Fruit fly (Drosophila melanogaster) whole organism, embryonic: Measurements from ENCODE around the gene BckdhA.

Experiments
- C15 ChIP-seq: fragments of 200-800 bp; sonication (Bioruptor generic); IDR thresholded peaks from 3 replicates; pipeline ENCODE4 v1.3.6; 2022; ENCODE audit warnings: missing biosample characterization, missing genetic modification characterization
- CG12104 ChIP-seq: fragments of 200-800 bp; sonication (Bioruptor generic); optimal IDR thresholded peaks from 3 replicates; lab custom pipeline; 2016; ENCODE audit warnings: missing biosample characterization, missing genetic modification characterization
- CG12659 ChIP-seq: fragments of 200-800 bp; sonication (Bioruptor generic); optimal IDR thresholded peaks from 3 replicates; lab custom pipeline; 2017; ENCODE audit warnings: mild to moderate bottlenecking, missing biosample characterization, missing genetic modification reagents, missing genetic modification characterization
- CG14014 ChIP-seq: fragments of 200-800 bp; sonication (Bioruptor generic); IDR thresholded peaks from 2 replicates; pipeline ENCODE4 v1.3.6; 2022; ENCODE audit warnings: missing biosample characterization, missing genetic modification characterization
- CG14710 ChIP-seq: fragments of 200-800 bp; sonication (Bioruptor generic); optimal IDR thresholded peaks from 3 replicates; lab custom pipeline; 2019; ENCODE audit warnings: missing biosample characterization, mild to moderate bottlenecking, missing genetic modification characterization, moderate library complexity
- CG1603 ChIP-seq: fragments of 200-800 bp; sonication (Bioruptor generic); optimal IDR thresholded peaks from 2 replicates; lab custom pipeline; 2019; ENCODE audit warnings: missing biosample characterization, mild to moderate bottlenecking, missing genetic modification characterization, moderate library complexity
- CG17328 ChIP-seq: fragments of 200-800 bp; sonication (Bioruptor generic); IDR thresholded peaks from 2 replicates; pipeline ENCODE4 v1.3.6; 2022; ENCODE audit warnings: missing biosample characterization, missing genetic modification characterization
- CG17612 ChIP-seq: fragments of 200-800 bp; sonication (Bioruptor generic); IDR thresholded peaks from 2 replicates; pipeline ENCODE4 v1.3.6; 2022; ENCODE audit warnings: missing biosample characterization, missing genetic modification characterization
- CG18262 ChIP-seq: fragments of 200-800 bp; optimal IDR thresholded peaks from 3 replicates; lab custom pipeline; 2019; ENCODE audit warnings: missing biosample characterization, mild to moderate bottlenecking, missing genetic modification characterization, moderate library complexity
- CG2202 ChIP-seq: fragments of 200-800 bp; sonication (Bioruptor generic); optimal IDR thresholded peaks from 2 replicates; lab custom pipeline; 2018; ENCODE audit warnings: missing biosample characterization, mild to moderate bottlenecking, missing genetic modification characterization
- CG32772 ChIP-seq: fragments of 200-800 bp; sonication (Bioruptor generic); IDR thresholded peaks from 2 replicates; pipeline ENCODE4 v1.3.6; 2022; ENCODE audit warnings: missing biosample characterization, missing genetic modification characterization
- CG4424 ChIP-seq: fragments of 200-800 bp; sonication (Bioruptor generic); optimal IDR thresholded peaks from 3 replicates; lab custom pipeline; 2016; ENCODE audit warnings: missing biosample characterization, missing genetic modification characterization
- CG4707 ChIP-seq: fragments of 200-800 bp; sonication (Bioruptor generic); optimal IDR thresholded peaks from 2 replicates; lab custom pipeline; 2018; ENCODE audit warnings: missing biosample characterization, mild to moderate bottlenecking, missing genetic modification characterization, moderate library complexity
- CG6272 ChIP-seq: fragments of 200-800 bp; sonication (Bioruptor generic); IDR thresholded peaks from 2 replicates; pipeline ENCODE4 v1.3.6; 2022; ENCODE audit warnings: missing biosample characterization, missing genetic modification characterization
- CG6791 ChIP-seq: fragments of 200-800 bp; sonication (Bioruptor generic); IDR thresholded peaks from 3 replicates; pipeline ENCODE4 v1.3.6; 2022; ENCODE audit warnings: missing biosample characterization, missing genetic modification characterization; ENCODE audit not compliant: partially characterized antibody
- CG7357 ChIP-seq: fragments of 200-800 bp; sonication (Bioruptor generic); IDR thresholded peaks from 3 replicates; pipeline ENCODE4 v1.3.6; 2022; ENCODE audit warnings: missing biosample characterization, missing genetic modification characterization
- CG7372 ChIP-seq: fragments of 200-800 bp; sonication (Bioruptor generic); IDR thresholded peaks from 2 replicates; pipeline ENCODE4 v1.3.6; 2022; ENCODE audit warnings: missing biosample characterization, missing genetic modification characterization
- D19B ChIP-seq: fragments of 200-800 bp; sonication (Bioruptor generic); optimal IDR thresholded peaks from 2 replicates; lab custom pipeline; 2017; ENCODE audit warnings: missing biosample characterization, mild to moderate bottlenecking, missing genetic modification characterization
- Deaf1 ChIP-seq: fragments of 200-800 bp; optimal IDR thresholded peaks from 3 replicates; lab custom pipeline; 2019; ENCODE audit warnings: missing biosample characterization, mild to moderate bottlenecking, missing genetic modification characterization, moderate library complexity
- Dek ChIP-seq: fragments of 200-800 bp; sonication (Bioruptor generic); optimal IDR thresholded peaks from 3 replicates; lab custom pipeline; 2019; ENCODE audit warnings: missing biosample characterization, mild to moderate bottlenecking, missing genetic modification characterization, moderate library complexity
- HHEX ChIP-seq: fragments of 200-800 bp; sonication (Bioruptor generic); optimal IDR thresholded peaks from 3 replicates; lab custom pipeline; 2017; ENCODE audit warnings: missing biosample characterization, mild to moderate bottlenecking, missing genetic modification characterization, missing genetic modification reagents
- HLH54F ChIP-seq: fragments of 200-800 bp; sonication (Bioruptor generic); optimal IDR thresholded peaks from 3 replicates; lab custom pipeline; 2016; ENCODE audit warnings: missing biosample characterization, missing genetic modification characterization
- Hmx ChIP-seq: fragments of 200-800 bp; sonication (Bioruptor generic); optimal IDR thresholded peaks from 2 replicates; lab custom pipeline; 2016; ENCODE audit warnings: missing biosample characterization, missing genetic modification characterization
- Hr78 ChIP-seq, 2 experiments: fragments of 200-800 bp in 1 of 2; fragments of >200 bp in 1 of 2; sonication (Bioruptor generic) in 1 of 2; optimal IDR thresholded peaks; 2 replicates each; lab custom pipeline; 2017 to 2019; ENCODE audit warnings: missing biosample characterization in 2 of 2, missing genetic modification characterization in 2 of 2, mild to moderate bottlenecking in 1 of 2, moderate library complexity in 1 of 2
- Jarid2 ChIP-seq: fragments of 200-800 bp; sonication (Bioruptor generic); optimal IDR thresholded peaks from 3 replicates; lab custom pipeline; 2017; ENCODE audit warnings: mild to moderate bottlenecking, missing biosample characterization, missing genetic modification reagents, missing genetic modification characterization
- MBD-R2 ChIP-seq: fragments of 200-800 bp; sonication (Bioruptor generic); IDR thresholded peaks from 2 replicates; pipeline ENCODE4 v1.3.6; 2022; ENCODE audit warnings: missing biosample characterization, missing genetic modification characterization
- Mad ChIP-seq: fragments of 200-800 bp; sonication (Bioruptor generic); optimal IDR thresholded peaks from 2 replicates; lab custom pipeline; 2016; ENCODE audit warnings: missing biosample characterization, missing genetic modification characterization
- NC2α ChIP-seq: fragments of 200-800 bp; sonication (Bioruptor generic); optimal IDR thresholded peaks from 2 replicates; lab custom pipeline; 2016; ENCODE audit warnings: missing biosample characterization, missing genetic modification characterization
- Opbp ChIP-seq: fragments of 200-800 bp; sonication (Bioruptor generic); IDR thresholded peaks from 3 replicates; pipeline ENCODE4 v1.3.6; 2022; ENCODE audit warnings: missing biosample characterization, missing genetic modification characterization; ENCODE audit not compliant: partially characterized antibody
- Rfx ChIP-seq: fragments of 200-800 bp; sonication (Bioruptor generic); IDR thresholded peaks from 2 replicates; pipeline ENCODE4 v1.3.6; 2022; ENCODE audit warnings: missing biosample characterization, missing genetic modification characterization
- YL-1 ChIP-seq: fragments of 200-800 bp; sonication (Bioruptor generic); optimal IDR thresholded peaks from 3 replicates; lab custom pipeline; 2017; ENCODE audit warnings: missing biosample characterization, mild to moderate bottlenecking, missing genetic modification characterization
- ato ChIP-seq: fragments of 200-800 bp; sonication (Bioruptor generic); IDR thresholded peaks from 2 replicates; pipeline ENCODE4 v1.3.6; 2022; ENCODE audit warnings: missing biosample characterization, missing genetic modification characterization; ENCODE audit not compliant: partially characterized antibody
- crc ChIP-seq: fragments of 200-800 bp; sonication (Bioruptor generic); optimal IDR thresholded peaks from 2 replicates; lab custom pipeline; 2016; ENCODE audit warnings: missing biosample characterization, missing genetic modification characterization
- crp ChIP-seq, 2 experiments: fragments of 200-800 bp; sonication (Bioruptor generic); optimal IDR thresholded peaks; 2 replicates in 1 of 2; 3 replicates in 1 of 2; lab custom pipeline; 2017; ENCODE audit warnings: missing biosample characterization in 2 of 2, missing genetic modification characterization in 2 of 2, mild to moderate bottlenecking in 1 of 2, moderate library complexity in 1 of 2
- da ChIP-seq: fragments of 200-800 bp; sonication (Bioruptor generic); optimal IDR thresholded peaks from 2 replicates; lab custom pipeline; 2016; ENCODE audit warnings: missing biosample characterization, missing genetic modification characterization
- eyg ChIP-seq: fragments of 200-800 bp; sonication (Bioruptor generic); optimal IDR thresholded peaks from 3 replicates; lab custom pipeline; 2016; ENCODE audit warnings: missing biosample characterization, missing genetic modification characterization
- fd3F ChIP-seq: fragments of 200-800 bp; sonication (Bioruptor generic); optimal IDR thresholded peaks from 2 replicates; lab custom pipeline; 2018; ENCODE audit warnings: missing biosample characterization, mild to moderate bottlenecking, missing genetic modification characterization, moderate library complexity
- gcm2 ChIP-seq: fragments of 200-800 bp; sonication (Bioruptor generic); optimal IDR thresholded peaks from 2 replicates; lab custom pipeline; 2016; ENCODE audit warnings: missing biosample characterization, missing genetic modification characterization
- grn ChIP-seq: fragments of 200-800 bp; sonication (Bioruptor generic); optimal IDR thresholded peaks from 3 replicates; lab custom pipeline; 2017; ENCODE audit warnings: missing biosample characterization, missing genetic modification characterization
- gsb ChIP-seq: fragments of 200-800 bp; sonication (Bioruptor generic); IDR thresholded peaks from 2 replicates; pipeline ENCODE4 v1.3.6; 2022; ENCODE audit warnings: missing biosample characterization, missing genetic modification characterization
- inv ChIP-seq: fragments of 200-800 bp; sonication (Bioruptor generic); IDR thresholded peaks from 2 replicates; pipeline ENCODE4 v1.3.6; 2022; ENCODE audit warnings: missing biosample characterization, missing genetic modification characterization; ENCODE audit not compliant: partially characterized antibody
- jigr1 ChIP-seq: fragments of 200-800 bp; sonication (Bioruptor generic); IDR thresholded peaks from 3 replicates; pipeline ENCODE4 v1.3.6; 2022; ENCODE audit warnings: missing biosample characterization, missing genetic modification characterization
- jumu ChIP-seq: fragments of 200-800 bp; sonication (Bioruptor generic); optimal IDR thresholded peaks from 3 replicates; lab custom pipeline; 2016; ENCODE audit warnings: missing biosample characterization, missing genetic modification characterization
- lov ChIP-seq, 2 experiments: fragments of 200-800 bp in 1 of 2; fragments of >200 bp in 1 of 2; sonication (Bioruptor generic) in 1 of 2; IDR thresholded peaks in 1 of 2; optimal IDR thresholded peaks in 1 of 2; 2 replicates in 1 of 2; 3 replicates in 1 of 2; pipeline versions ENCODE4 v1.3.6 to Lab custom; 2017 to 2022; ENCODE audit warnings: missing biosample characterization in 1 of 2, missing genetic modification characterization in 1 of 2
- mirr ChIP-seq: fragments of 200-800 bp; sonication (Bioruptor generic); optimal IDR thresholded peaks from 3 replicates; lab custom pipeline; 2018; ENCODE audit warnings: missing biosample characterization, mild to moderate bottlenecking, missing genetic modification characterization
- pho ChIP-seq: fragments of 200-800 bp; sonication (Bioruptor generic); optimal IDR thresholded peaks from 2 replicates; lab custom pipeline; 2016; ENCODE audit warnings: missing biosample characterization, missing genetic modification characterization
- sens ChIP-seq: fragments of 200-800 bp; sonication (Bioruptor generic); peaks from one replicate; lab custom pipeline; 2016; ENCODE audit warnings: missing biosample characterization, missing genetic modification characterization
- slbo ChIP-seq: fragments of 200-800 bp; sonication (Bioruptor generic); IDR thresholded peaks from 2 replicates; pipeline ENCODE4 v1.3.6; 2022; ENCODE audit warnings: missing biosample characterization, missing genetic modification characterization
- tap ChIP-seq: fragments of 200-800 bp; optimal IDR thresholded peaks from 3 replicates; lab custom pipeline; 2019; ENCODE audit warnings: missing biosample characterization, mild to moderate bottlenecking, missing genetic modification characterization, moderate library complexity
- vvl ChIP-seq: fragments of 200-800 bp; sonication (Bioruptor generic); IDR thresholded peaks from 2 replicates; pipeline ENCODE4 v1.3.6; 2022; ENCODE audit warnings: missing biosample characterization, missing genetic modification characterization
- wek ChIP-seq: fragments of 200-800 bp; sonication (Bioruptor generic); optimal IDR thresholded peaks from 3 replicates; lab custom pipeline; 2018; ENCODE audit warnings: missing biosample characterization, mild to moderate bottlenecking, missing genetic modification characterization, moderate library complexity

The BckdhA gene

dm6 chr3R:9529387-9529897 lies 26.1 kb upstream of the BckdhA start (continued):
- TF ChIP-seq CG7357 (no peak), vvl (no peak), Opbp (GFP tag; lab: Robert Waterston, UW) (no peak), wek (GFP tag; lab: Kevin White, UChicago) (no peak), jumu (GFP tag; lab: Kevin White, UChicago) (no peak), eyg (no peak), CG12659 (GFP tag; lab: Kevin White, UChicago) (no peak), sens (GFP tag; lab: Kevin White, UChicago) (peak; percentile 15), crp (GFP tag; optimal IDR thresholded peaks at IDR 0.05; lab: Kevin White, UChicago) (no peak), Jarid2 (GFP tag; lab: Kevin White, UChicago) (no peak), CG14710 (tag; lab: Kevin White, UChicago) (no peak), HLH54F (GFP tag; lab: Kevin White, UChicago) (peak; percentile 21), Hr78 (GFP tag; optimal IDR thresholded peaks at IDR 0.05; lab: Kevin White, UChicago) (peak in 1 of 2 experiments; percentile 67), fd3F (GFP tag; lab: Kevin White, UChicago) (no peak), CG18262 (no peak), CG14014 (GFP tag; lab: Robert Waterston, UW) (no peak), pho (GFP tag; lab: Kevin White, UChicago) (peak; percentile 15), YL-1 (GFP tag; lab: Kevin White, UChicago) (no peak), crc (no peak), Mad (GFP tag; lab: Kevin White, UChicago) (no peak), NC2α (GFP tag; lab: Kevin White, UChicago) (no peak), CG1603 (tag; lab: Kevin White, UChicago) (no peak), slbo (GFP tag; lab: Robert Waterston, UW) (0 out of 2 replicates have a peak, but pooled peaks have one; percentile 8), tap (tag; lab: Kevin White, UChicago) (no peak), inv (GFP tag; lab: Robert Waterston, UW) (no peak), CG4424 (GFP tag; lab: Kevin White, UChicago) (no peak), grn (GFP tag; lab: Kevin White, UChicago) (peak; percentile 41), ato (no peak), HHEX (GFP tag; lab: Kevin White, UChicago) (no peak), gsb (GFP tag; lab: Robert Waterston, UW) (no peak), C15 (GFP tag; lab: Robert Waterston, UW) (no peak), mirr (GFP tag; lab: Kevin White, UChicago) (peak; percentile 80), CG17612 (no peak), Rfx (GFP tag; lab: Robert Waterston, UW) (0 out of 2 replicates have a peak, but pooled peaks have one; percentile 4), CG12104 (GFP tag; lab: Kevin White, UChicago) (no peak), CG4707 (GFP tag; lab: Kevin White, UChicago) (no peak), Dek (tag; lab: Kevin White, UChicago) (no peak), jigr1 (GFP tag; lab: Robert Waterston, UW) (no peak), gcm2 (no peak), CG2202 (no peak), D19B (GFP tag; lab: Kevin White, UChicago) (no peak), CG17328 (GFP tag; lab: Robert Waterston, UW) (no peak), Hmx (GFP tag; lab: Kevin White, UChicago) (no peak), CG6272 (GFP tag; lab: Robert Waterston, UW) (no peak), CG6791 (GFP tag; lab: Robert Waterston, UW) (no peak), CG32772 (GFP tag; lab: Robert Waterston, UW) (no peak), da (peak; percentile 14), Deaf1 (tag; lab: Kevin White, UChicago) (peak; percentile 7), lov (optimal IDR thresholded peaks at IDR 0.05; lab: Kevin White, UChicago) (no peak), lov (GFP tag; IDR thresholded peaks at IDR 0.05; lab: Robert Waterston, UW) (no peak), CG7372 (GFP tag; lab: Robert Waterston, UW) (no peak), MBD-R2 (GFP tag; lab: Robert Waterston, UW) (no peak)
